Fruit fly (Drosophila melanogaster) Kc167 (cell line): ENCODE data around the gene CG18088.

ENCODE experiments used
- insv ChIP-seq: fragments of >200 bp; optimal IDR thresholded peaks from 3 replicates; lab custom pipeline; 2018; ENCODE audit warnings: missing external identifiers
- psq ChIP-seq: fragments of >200 bp; optimal IDR thresholded peaks from 2 replicates; lab custom pipeline; 2017; ENCODE audit warnings: missing external identifiers
- ttk ChIP-seq: sonication (Bioruptor generic); optimal IDR thresholded peaks from 2 replicates; lab custom pipeline; 2017; ENCODE audit warnings: missing external identifiers

dm6 chr2L:8959001-8959461 lies 8.3 kb upstream of the CG18088 start, which contains the start of gene CG31886:
- no peak for TF ChIP-seq insv (lab: Kevin White, UChicago)
- no peak for TF ChIP-seq ttk (lab: Kevin White, UChicago)
- TF ChIP-seq psq, result no peak
